Fruit fly (Drosophila melanogaster) whole organism, embryonic: ENCODE data around the gene CG5181.
A peak's percentile ranks its signal among the peaks of the same experiment; 100 is the strongest.

Experiments
- Aef1 ChIP-seq: fragments of 200-800 bp; sonication (Bioruptor generic); IDR thresholded peaks from 3 replicates; pipeline ENCODE4 v1.3.6; 2022; ENCODE audit warnings: missing biosample characterization, missing genetic modification characterization
- Atf6 ChIP-seq: fragments of 200-800 bp; sonication (Bioruptor generic); IDR thresholded peaks from 2 replicates; pipeline ENCODE4 v1.3.6; 2022; ENCODE audit warnings: missing biosample characterization, missing genetic modification characterization
- B-H1 ChIP-seq: fragments of 200-800 bp; sonication (Bioruptor generic); IDR thresholded peaks from 3 replicates; pipeline ENCODE4 v1.3.6; 2022; ENCODE audit warnings: missing biosample characterization, missing genetic modification characterization
- B-H2 ChIP-seq: fragments of 200-800 bp; sonication (Bioruptor generic); optimal IDR thresholded peaks from 2 replicates; lab custom pipeline; 2018; ENCODE audit warnings: missing biosample characterization, mild to moderate bottlenecking, missing genetic modification characterization
- CG10959 ChIP-seq: fragments of 200-800 bp; sonication (Bioruptor generic); IDR thresholded peaks from 2 replicates; pipeline ENCODE4 v1.3.6; 2022; ENCODE audit warnings: missing biosample characterization, missing genetic modification characterization
- CG13775 ChIP-seq: fragments of 200-800 bp; sonication (Bioruptor generic); optimal IDR thresholded peaks from 3 replicates; lab custom pipeline; 2017; ENCODE audit warnings: missing biosample characterization, mild to moderate bottlenecking, missing genetic modification characterization
- CG15073 ChIP-seq: fragments of 200-800 bp; sonication (Bioruptor generic); optimal IDR thresholded peaks from 2 replicates; lab custom pipeline; 2016; ENCODE audit warnings: missing biosample characterization, missing genetic modification characterization
- CG18011 ChIP-seq: fragments of 200-800 bp; sonication (Bioruptor generic); optimal IDR thresholded peaks from 2 replicates; lab custom pipeline; 2017; ENCODE audit warnings: missing biosample characterization, missing genetic modification characterization, mild to moderate bottlenecking, moderate library complexity, missing genotype
- CG3065 ChIP-seq: fragments of 200-800 bp; sonication (Bioruptor generic); optimal IDR thresholded peaks from 2 replicates; lab custom pipeline; 2016; ENCODE audit warnings: missing biosample characterization, missing genetic modification characterization
- CG32767 ChIP-seq: fragments of 200-800 bp; sonication (Bioruptor generic); IDR thresholded peaks from 2 replicates; pipeline ENCODE4 v1.3.6; 2022; ENCODE audit warnings: missing biosample characterization, missing genetic modification characterization
- CG43689 ChIP-seq: fragments of 200-800 bp; sonication (Bioruptor generic); IDR thresholded peaks from 2 replicates; pipeline ENCODE4 v1.3.6; 2022; ENCODE audit warnings: missing biosample characterization, missing genetic modification characterization
- CG4617 ChIP-seq: fragments of 200-800 bp; sonication (Bioruptor generic); optimal IDR thresholded peaks from 3 replicates; lab custom pipeline; 2016; ENCODE audit warnings: missing biosample characterization, missing genetic modification characterization, borderline replicate concordance
- CG6254 ChIP-seq: fragments of 200-800 bp; sonication (Bioruptor generic); optimal IDR thresholded peaks from 3 replicates; lab custom pipeline; 2017; ENCODE audit warnings: mild to moderate bottlenecking, missing biosample characterization, missing genetic modification reagents, missing genetic modification characterization
- CG7372 ChIP-seq: fragments of 200-800 bp; sonication (Bioruptor generic); IDR thresholded peaks from 2 replicates; pipeline ENCODE4 v1.3.6; 2022; ENCODE audit warnings: missing biosample characterization, missing genetic modification characterization
- CG7839 ChIP-seq: fragments of 200-800 bp; sonication (Bioruptor generic); optimal IDR thresholded peaks from 3 replicates; lab custom pipeline; 2018; ENCODE audit warnings: missing biosample characterization, mild to moderate bottlenecking, missing genetic modification characterization, moderate library complexity
- CG7987 ChIP-seq: fragments of 200-800 bp; sonication (Bioruptor generic); optimal IDR thresholded peaks from 2 replicates; lab custom pipeline; 2018; ENCODE audit warnings: missing biosample characterization, mild to moderate bottlenecking, missing genetic modification characterization, moderate library complexity
- CG8478 ChIP-seq: fragments of >200 bp; optimal IDR thresholded peaks from 2 replicates; lab custom pipeline; 2018
- CG9797 ChIP-seq: fragments of 200-800 bp; sonication (Bioruptor generic); optimal IDR thresholded peaks from 3 replicates; lab custom pipeline; 2018; ENCODE audit warnings: missing biosample characterization, mild to moderate bottlenecking, missing genetic modification characterization
- CG9817 ChIP-seq: fragments of 200-800 bp; sonication (Bioruptor generic); optimal IDR thresholded peaks from 2 replicates; lab custom pipeline; 2018; ENCODE audit warnings: missing biosample characterization, mild to moderate bottlenecking, missing genetic modification characterization, moderate library complexity
- Dfd ChIP-seq, 2 experiments: fragments of >200 bp; optimal IDR thresholded peaks; 2 replicates each; lab custom pipeline; 2017; ENCODE audit warnings: missing biosample characterization in 2 of 2, missing genetic modification characterization in 2 of 2
- Doc2 ChIP-seq: fragments of 200-800 bp; sonication (Bioruptor generic); IDR thresholded peaks from 2 replicates; pipeline ENCODE4 v1.3.6; 2022; ENCODE audit warnings: missing biosample characterization, missing genetic modification characterization
- Ets97D ChIP-seq: fragments of 200-800 bp; sonication (Bioruptor generic); optimal IDR thresholded peaks from 3 replicates; lab custom pipeline; 2016; ENCODE audit warnings: missing biosample characterization, missing genetic modification characterization
- Fer1 ChIP-seq: fragments of 200-800 bp; sonication (Bioruptor generic); optimal IDR thresholded peaks from 2 replicates; lab custom pipeline; 2017; ENCODE audit warnings: missing biosample characterization, mild to moderate bottlenecking, missing genetic modification characterization
- Lim3 ChIP-seq: fragments of 200-800 bp; sonication (Bioruptor generic); IDR thresholded peaks from 2 replicates; pipeline ENCODE4 v1.3.6; 2022; ENCODE audit warnings: missing biosample characterization, missing genetic modification characterization
- Neu2 ChIP-seq: fragments of 200-800 bp; sonication (Bioruptor generic); optimal IDR thresholded peaks from 3 replicates; lab custom pipeline; 2016; ENCODE audit warnings: missing biosample characterization, missing genetic modification characterization, borderline replicate concordance
- Oaz ChIP-seq: fragments of 200-800 bp; sonication (Bioruptor generic); IDR thresholded peaks from 2 replicates; pipeline ENCODE4 v1.3.6; 2022; ENCODE audit warnings: missing biosample characterization, missing genetic modification characterization
- Scr ChIP-seq: fragments of 200-800 bp; sonication (Bioruptor generic); IDR thresholded peaks from 2 replicates; pipeline ENCODE4 v1.3.6; 2022; ENCODE audit warnings: missing biosample characterization, missing genetic modification characterization; ENCODE audit not compliant: partially characterized antibody
- Sox102F ChIP-seq: fragments of 200-800 bp; sonication (Bioruptor generic); optimal IDR thresholded peaks from 2 replicates; lab custom pipeline; 2018; ENCODE audit warnings: missing biosample characterization, mild to moderate bottlenecking, missing genetic modification characterization, moderate library complexity
- Usf ChIP-seq: fragments of 200-800 bp; sonication (Bioruptor generic); optimal IDR thresholded peaks from 2 replicates; lab custom pipeline; 2017; ENCODE audit warnings: missing genotype, missing biosample characterization, missing genetic modification characterization
- ab ChIP-seq: fragments of 200-800 bp; sonication (Bioruptor generic); optimal IDR thresholded peaks from 2 replicates; lab custom pipeline; 2016; ENCODE audit warnings: missing biosample characterization, missing genetic modification characterization
- bbx ChIP-seq: fragments of 200-800 bp; sonication (Bioruptor generic); IDR thresholded peaks from 2 replicates; pipeline ENCODE4 v1.3.6; 2022; ENCODE audit warnings: missing biosample characterization, missing genetic modification characterization; ENCODE audit not compliant: partially characterized antibody
- bcd ChIP-seq: fragments of 200-800 bp; sonication (Bioruptor generic); optimal IDR thresholded peaks from 2 replicates; lab custom pipeline; 2017; ENCODE audit warnings: missing biosample characterization, mild to moderate bottlenecking, missing genetic modification characterization
- cas ChIP-seq: fragments of 200-800 bp; sonication (Bioruptor generic); IDR thresholded peaks from 2 replicates; pipeline ENCODE4 v1.3.6; 2022; ENCODE audit warnings: missing biosample characterization, missing genetic modification characterization
- caup ChIP-seq: fragments of 200-800 bp; sonication (Bioruptor generic); optimal IDR thresholded peaks from 3 replicates; lab custom pipeline; 2017; ENCODE audit warnings: missing biosample characterization, mild to moderate bottlenecking, missing genetic modification characterization, moderate library complexity; ENCODE audit not compliant: severe bottlenecking
- dimm ChIP-seq: fragments of 200-800 bp; sonication (Bioruptor generic); IDR thresholded peaks from 2 replicates; pipeline ENCODE4 v1.3.6; 2022; ENCODE audit warnings: missing biosample characterization, missing genetic modification characterization
- fd3F ChIP-seq: fragments of 200-800 bp; sonication (Bioruptor generic); optimal IDR thresholded peaks from 2 replicates; lab custom pipeline; 2018; ENCODE audit warnings: missing biosample characterization, mild to moderate bottlenecking, missing genetic modification characterization, moderate library complexity
- fru ChIP-seq: fragments of >200 bp; optimal IDR thresholded peaks from 2 replicates; lab custom pipeline; 2017
- ham ChIP-seq: fragments of 200-800 bp; sonication (Bioruptor generic); IDR thresholded peaks from 2 replicates; pipeline ENCODE4 v1.3.6; 2022; ENCODE audit warnings: missing biosample characterization, missing genetic modification characterization
- odd ChIP-seq: fragments of 200-800 bp; sonication (Bioruptor generic); optimal IDR thresholded peaks from 2 replicates; lab custom pipeline; 2017; ENCODE audit warnings: missing biosample characterization, mild to moderate bottlenecking, missing genetic modification characterization
- otp ChIP-seq: fragments of 200-800 bp; sonication (Bioruptor generic); IDR thresholded peaks from 3 replicates; pipeline ENCODE4, ENCODE4 v1.3.6; 2022; ENCODE audit warnings: missing biosample characterization, missing genetic modification characterization
- p53 ChIP-seq: fragments of 200-800 bp; sonication (Bioruptor generic); optimal IDR thresholded peaks from 2 replicates; lab custom pipeline; 2016; ENCODE audit warnings: missing biosample characterization, missing genetic modification characterization
- pnt ChIP-seq: fragments of 200-800 bp; sonication (Bioruptor generic); optimal IDR thresholded peaks from 3 replicates; lab custom pipeline; 2016; ENCODE audit warnings: missing biosample characterization, missing genetic modification characterization
- scrt ChIP-seq: fragments of 200-800 bp; sonication (Bioruptor generic); optimal IDR thresholded peaks from 2 replicates; lab custom pipeline; 2018; ENCODE audit warnings: missing biosample characterization, mild to moderate bottlenecking, missing genetic modification characterization, moderate library complexity
- shn ChIP-seq: fragments of 200-800 bp; sonication (Bioruptor generic); optimal IDR thresholded peaks from 3 replicates; lab custom pipeline; 2016; ENCODE audit warnings: missing biosample characterization, missing genetic modification characterization
- tin ChIP-seq: fragments of 200-800 bp; sonication (Bioruptor generic); optimal IDR thresholded peaks from 3 replicates; lab custom pipeline; 2016; ENCODE audit warnings: missing biosample characterization, missing genetic modification characterization
- tio ChIP-seq: fragments of 200-800 bp; sonication (Bioruptor generic); optimal IDR thresholded peaks from 2 replicates; lab custom pipeline; 2017; ENCODE audit warnings: missing biosample characterization, missing genetic modification characterization, inconsistent platforms
- toy ChIP-seq: fragments of 200-800 bp; sonication (Bioruptor generic); IDR thresholded peaks from 2 replicates; pipeline ENCODE4 v1.3.6; 2022; ENCODE audit warnings: missing biosample characterization, missing genetic modification characterization
- trem ChIP-seq: fragments of 200-800 bp; optimal IDR thresholded peaks from 3 replicates; lab custom pipeline; 2019; ENCODE audit warnings: missing biosample characterization, mild to moderate bottlenecking, missing genetic modification characterization, moderate library complexity
- wek ChIP-seq: fragments of 200-800 bp; sonication (Bioruptor generic); optimal IDR thresholded peaks from 3 replicates; lab custom pipeline; 2018; ENCODE audit warnings: missing biosample characterization, mild to moderate bottlenecking, missing genetic modification characterization, moderate library complexity
- zen ChIP-seq: fragments of 200-800 bp; sonication (Bioruptor generic); optimal IDR thresholded peaks from 3 replicates; lab custom pipeline; 2018; ENCODE audit warnings: missing biosample characterization, mild to moderate bottlenecking, missing genetic modification characterization, moderate library complexity

The CG5181 gene

DNA sequence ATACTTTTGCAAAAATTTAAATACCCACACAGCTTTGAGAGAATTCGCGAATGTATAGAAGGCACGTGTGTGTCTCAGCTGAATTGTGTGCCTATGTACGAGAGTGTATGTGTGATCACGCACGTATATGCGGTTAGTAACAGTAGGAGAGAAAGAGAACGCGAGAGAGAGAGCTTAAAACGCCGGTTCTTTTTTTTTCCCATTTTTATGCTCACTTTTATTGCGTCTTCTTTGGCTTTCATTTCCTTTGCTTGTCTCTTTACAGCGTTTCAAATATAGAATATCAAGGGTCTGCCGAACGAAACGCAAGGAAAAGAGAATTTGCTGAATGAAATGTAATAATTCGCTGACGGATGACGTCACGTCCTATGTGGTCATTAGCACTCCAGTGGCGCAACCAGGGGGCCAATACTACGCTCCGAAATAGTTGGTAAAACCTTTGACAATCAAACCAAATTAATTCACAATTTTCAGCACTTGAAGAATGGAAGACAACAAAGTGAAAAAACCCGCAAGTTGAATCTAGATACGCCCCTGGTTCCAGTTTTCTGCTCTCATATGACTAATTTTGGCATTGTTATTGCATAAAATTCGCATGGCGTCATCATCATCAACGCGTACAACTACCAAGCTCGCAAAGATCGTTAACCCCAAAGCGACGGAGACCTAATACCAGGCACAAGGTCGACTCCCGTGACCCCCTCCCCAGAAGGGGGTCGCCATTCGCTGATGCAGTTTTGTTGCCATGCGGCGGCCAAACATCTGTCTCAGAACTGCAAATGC, 15.5 kb upstream of the CG5181 start (continued):
- TF ChIP-seq bbx (GFP tag; lab: Robert Waterston, UW) (no peak), CG13775 (GFP tag; lab: Kevin White, UChicago) (peak; percentile 70), caup (GFP tag; lab: Kevin White, UChicago) (peak; percentile 75), CG15073 (GFP tag; lab: Kevin White, UChicago) (no peak), Ets97D (GFP tag; lab: Kevin White, UChicago) (no peak), Fer1 (GFP tag; lab: Kevin White, UChicago) (peak; percentile 30), Atf6 (GFP tag; lab: Robert Waterston, UW) (peak; percentile 70; the same call in 1 of the 2 replicates), Neu2 (GFP tag; lab: Kevin White, UChicago) (no peak), CG18011 (GFP tag; lab: Kevin White, UChicago) (peak; percentile 66), odd (GFP tag; lab: Kevin White, UChicago) (no peak), p53 (GFP tag; lab: Kevin White, UChicago) (no peak), trem (no peak), CG32767 (GFP tag; lab: Robert Waterston, UW) (no peak), CG9817 (peak; percentile 58), Oaz (no peak), cas (GFP tag; lab: Robert Waterston, UW) (peak; percentile 57; the same call in 1 of the 2 replicates), fd3F (GFP tag; lab: Kevin White, UChicago) (peak; percentile 51), CG8478 (lab: Kevin White, UChicago) (no peak), CG3065 (GFP tag; lab: Kevin White, UChicago) (no peak), bcd (GFP tag; lab: Kevin White, UChicago) (peak; percentile 64), CG7987 (no peak), otp (GFP tag; lab: Robert Waterston, UW) (no peak), shn (peak; percentile 59), B-H2 (GFP tag; lab: Kevin White, UChicago) (no peak), ham (GFP tag; lab: Robert Waterston, UW) (peak; percentile 50; the same call in 1 of the 2 replicates), Scr (no peak), toy (GFP tag; lab: Robert Waterston, UW) (peak; percentile 74; the same call in 1 of the 2 replicates), Dfd (GFP tag; optimal IDR thresholded peaks at IDR 0.05; lab: Kevin White, UChicago) (no peak), pnt (GFP tag; lab: Kevin White, UChicago) (peak; percentile 15), zen (tag; lab: Kevin White, UChicago) (peak; percentile 12), CG7839 (tag; lab: Kevin White, UChicago) (peak; percentile 61), CG9797 (GFP tag; lab: Kevin White, UChicago) (no peak), Lim3 (GFP tag; lab: Robert Waterston, UW) (no peak), Sox102F (GFP tag; lab: Kevin White, UChicago) (peak; percentile 32), tio (GFP tag; lab: Kevin White, UChicago) (no peak), scrt (GFP tag; lab: Kevin White, UChicago) (peak; percentile 49), CG6254 (GFP tag; lab: Kevin White, UChicago) (no peak), fru (lab: Kevin White, UChicago) (no peak), Aef1 (GFP tag; lab: Robert Waterston, UW) (peak; percentile 70), dimm (GFP tag; lab: Robert Waterston, UW) (0 out of 2 replicates have a peak, but pooled peaks have one; percentile 10), tin (peak; percentile 26), wek (GFP tag; lab: Kevin White, UChicago) (no peak), Doc2 (no peak), CG4617 (no peak), ab (GFP tag; lab: Kevin White, UChicago) (peak; percentile 32), CG43689 (GFP tag; lab: Robert Waterston, UW) (0 out of 2 replicates have a peak, but pooled peaks have one; percentile 33), B-H1 (peak; percentile 18; the same call in 1 of the 3 replicates), CG10959 (GFP tag; lab: Robert Waterston, UW) (0 out of 2 replicates have a peak, but pooled peaks have one; percentile 28), CG7372 (GFP tag; lab: Robert Waterston, UW) (0 out of 2 replicates have a peak, but pooled peaks have one; percentile 42), Usf (GFP tag; lab: Kevin White, UChicago) (no peak)
